Worm (Caenorhabditis elegans) whole organism, L4 larva: ENCODE measurements around the gene K07E1.1.

Experiments used
- F10B5.3 ChIP-seq: sonication (generic microtip); optimal IDR thresholded peaks from 2 replicates; lab custom pipeline; 2016; ENCODE audit warnings: mild to moderate bottlenecking, missing genetic modification characterization, missing compliant biosample characterization
- arid-1 ChIP-seq: fragments of 200-800 bp; sonication (Bioruptor generic); conservative IDR thresholded peaks from 2 replicates; pipeline ENCODE4 v1.3.6; 2022; ENCODE audit warnings: missing genetic modification reagents, missing genetic modification characterization, missing compliant biosample characterization
- ceh-28 ChIP-seq: fragments of 150-350 bp; optimal IDR thresholded peaks from 2 replicates; lab custom pipeline; 2014; ENCODE audit warnings: missing biosample characterization, missing genetic modification reagents, missing genetic modification characterization
- duxl-1 ChIP-seq: sonication (generic microtip); optimal IDR thresholded peaks from 2 replicates; lab custom pipeline; 2016; ENCODE audit warnings: mild to moderate bottlenecking, missing genetic modification characterization, moderate library complexity, missing compliant biosample characterization; ENCODE audit not compliant: poor library complexity
- hlh-30 ChIP-seq: sonication (generic microtip); optimal IDR thresholded peaks from 2 replicates; lab custom pipeline; 2017; ENCODE audit warnings: antibody characterized with exemption, mild to moderate bottlenecking, missing genetic modification characterization, missing compliant biosample characterization; ENCODE audit not compliant: insufficient read depth
- lin-39 ChIP-seq: fragments of 150-350 bp; optimal IDR thresholded peaks from 2 replicates; lab custom pipeline; 2014; ENCODE audit warnings: missing biosample characterization, missing genetic modification reagents, missing genetic modification characterization
- nhr-10 ChIP-seq: fragments of 150-350 bp; optimal IDR thresholded peaks from 2 replicates; lab custom pipeline; 2014; ENCODE audit warnings: missing biosample characterization, missing genetic modification characterization
- pha-4 ChIP-seq, 2 experiments: fragments of 150-350 bp in 1 of 2; fragments of 200-800 bp in 1 of 2; sonication (Bioruptor generic) in 1 of 2; IDR thresholded peaks in 1 of 2; optimal IDR thresholded peaks in 1 of 2; 2 replicates each; pipeline versions ENCODE4 v1.3.6 to Lab custom; 2014 to 2022; ENCODE audit warnings: missing genetic modification characterization in 2 of 2, missing genetic modification reagents in 2 of 2, missing biosample characterization in 1 of 2, missing compliant biosample characterization in 1 of 2
- pqm-1 ChIP-seq: sonication (generic microtip); optimal IDR thresholded peaks from 2 replicates; lab custom pipeline; 2017; ENCODE audit warnings: missing biosample characterization, missing genetic modification characterization
- unc-130 ChIP-seq: sonication (generic microtip); optimal IDR thresholded peaks from 2 replicates; lab custom pipeline; 2016; ENCODE audit warnings: missing genetic modification reagents, missing genetic modification characterization, missing compliant biosample characterization
- unc-39 ChIP-seq: sonication (generic microtip); optimal IDR thresholded peaks from 2 replicates; lab custom pipeline; 2017; ENCODE audit warnings: missing biosample characterization, missing genetic modification characterization
- vab-7 ChIP-seq: fragments of 200-800 bp; sonication (Bioruptor generic); IDR thresholded peaks from 2 replicates; pipeline ENCODE4 v1.3.6; 2022; ENCODE audit warnings: missing genetic modification reagents, missing genetic modification characterization, missing compliant biosample characterization
- ztf-11 ChIP-seq: fragments of 150-350 bp; optimal IDR thresholded peaks from 2 replicates; lab custom pipeline; 2014; ENCODE audit warnings: missing biosample characterization, missing genetic modification characterization

DNA sequence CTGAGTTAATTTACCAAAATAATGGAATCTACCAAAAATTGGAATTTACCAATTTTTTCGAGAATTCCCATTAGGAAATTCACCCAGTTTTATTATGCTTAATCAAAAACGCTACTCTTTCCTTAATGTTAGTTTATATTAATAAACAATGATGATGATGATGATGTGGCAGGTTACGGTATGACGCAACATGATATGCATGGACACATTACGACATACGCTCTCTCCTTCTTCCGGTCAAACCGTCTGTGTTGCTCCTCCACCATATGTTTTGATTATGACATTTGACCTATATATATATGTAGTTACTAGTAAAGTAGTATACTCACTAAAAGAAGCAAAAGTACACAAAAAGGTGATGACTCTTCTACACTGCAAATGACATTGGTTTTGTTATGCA is 26.5 kb downstream of the K07E1.1 start:
- TF ChIP-seq pqm-1 (tag; lab: Kevin White, UChicago), result no peak
- no peak for TF ChIP-seq unc-39 (tag; lab: Kevin White, UChicago)
- TF ChIP-seq ztf-11, result no peak
- no peak for TF ChIP-seq arid-1
- no peak for TF ChIP-seq pha-4 (GFP tag; IDR thresholded peaks at IDR 0.05; lab: Robert Waterston, UW)
- no peak for TF ChIP-seq pha-4 (tag; optimal IDR thresholded peaks at IDR 0.05; lab: Kevin White, UChicago)
- TF ChIP-seq duxl-1, result no peak
- TF ChIP-seq F10B5.3 (tag; lab: Kevin White, UChicago), result no peak
- TF ChIP-seq nhr-10 (tag; lab: Kevin White, UChicago), result no peak
- no peak for TF ChIP-seq vab-7 (GFP tag; lab: Robert Waterston, UW)
- TF ChIP-seq hlh-30 (tag; lab: Kevin White, UChicago), result no peak
- TF ChIP-seq ceh-28, result no peak
- TF ChIP-seq unc-130 (GFP tag; lab: Kevin White, UChicago), result no peak
- TF ChIP-seq lin-39, result no peak
